Worm (Caenorhabditis elegans) whole organism, young adult: Measurements from ENCODE around the gene cdr-6.

Experiments used
- B0336.3 ChIP-seq: fragments of 200-800 bp; sonication (Bioruptor generic); IDR thresholded peaks from 2 replicates; pipeline ENCODE4 v1.3.6; 2022; ENCODE audit warnings: missing genetic modification characterization, missing compliant biosample characterization
- C06A6.2 ChIP-seq: fragments of 200-800 bp; sonication (Bioruptor generic); conservative IDR thresholded peaks from 2 replicates; pipeline ENCODE4 v1.3.6; 2022; ENCODE audit warnings: missing genetic modification characterization, missing compliant biosample characterization
- F10E7.11 ChIP-seq: sonication (generic microtip); optimal IDR thresholded peaks from 2 replicates; lab custom pipeline; 2017; ENCODE audit warnings: mild to moderate bottlenecking, missing genetic modification characterization, moderate library complexity, missing compliant biosample characterization
- cebp-1 ChIP-seq, 2 experiments: fragments of 200-800 bp in 1 of 2; sonication (Bioruptor generic) in 1 of 2; sonication (generic microtip) in 1 of 2; IDR thresholded peaks in 1 of 2; optimal IDR thresholded peaks in 1 of 2; 2 replicates each; pipeline versions ENCODE4 v1.3.6 to Lab custom; 2017 to 2022; ENCODE audit warnings: missing compliant biosample characterization in 2 of 2, missing genetic modification characterization in 2 of 2, mild to moderate bottlenecking in 1 of 2, missing genetic modification reagents in 1 of 2, moderate library complexity in 1 of 2
- egrh-3 ChIP-seq: fragments of 200-800 bp; sonication (Bioruptor generic); IDR thresholded peaks from 2 replicates; pipeline ENCODE4 v1.3.6; 2022; ENCODE audit warnings: missing genetic modification reagents, missing genetic modification characterization, missing compliant biosample characterization
- him-1 ChIP-seq: sonication (generic microtip); optimal IDR thresholded peaks from 2 replicates; lab custom pipeline; 2016; ENCODE audit warnings: missing genotype, missing genetic modification reagents, missing genetic modification characterization, missing compliant biosample characterization
- lin-26 ChIP-seq: fragments of 200-800 bp; sonication (Bioruptor generic); IDR thresholded peaks from 2 replicates; pipeline ENCODE4 v1.3.6; 2022; ENCODE audit warnings: missing genetic modification reagents, missing genetic modification characterization, missing compliant biosample characterization
- rcor-1 ChIP-seq: fragments of 200-800 bp; sonication (Bioruptor generic); IDR thresholded peaks from 2 replicates; pipeline ENCODE4 v1.3.6; 2022; ENCODE audit warnings: missing genetic modification reagents, missing genetic modification characterization, missing compliant biosample characterization
- unc-62 ChIP-seq: fragments of 150-350 bp; optimal IDR thresholded peaks from 2 replicates; lab custom pipeline; 2014; ENCODE audit warnings: missing biosample characterization, missing genetic modification reagents, missing genetic modification characterization
- zim-3 ChIP-seq: sonication (generic microtip); optimal IDR thresholded peaks from 2 replicates; lab custom pipeline; 2017; ENCODE audit warnings: mild to moderate bottlenecking, missing genetic modification characterization, moderate library complexity, missing compliant biosample characterization

DNA sequence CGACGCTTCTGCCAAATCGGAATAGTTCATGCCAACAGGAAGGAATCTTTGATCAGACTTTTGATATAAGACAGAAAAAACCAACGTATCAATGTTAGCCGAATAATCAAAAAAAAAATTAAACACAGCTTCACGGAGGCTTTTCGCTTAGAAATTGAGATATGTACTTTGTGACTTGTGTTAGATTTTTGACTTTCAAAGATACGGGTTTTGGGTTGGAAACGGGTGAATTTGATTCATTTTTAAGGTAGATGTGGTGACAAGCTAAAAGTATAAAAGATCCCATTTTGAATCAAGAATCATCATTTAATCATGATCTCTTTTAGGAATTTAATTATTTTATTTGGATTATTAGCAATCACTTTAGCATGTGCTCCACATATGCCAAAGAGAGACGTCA is 11.1 kb downstream of the cdr-6 start, which contains the start of gene K01D12.8:
- TF ChIP-seq F10E7.11 (tag; lab: Kevin White, UChicago) (no peak), C06A6.2 (no peak), cebp-1 (GFP tag; IDR thresholded peaks at IDR 0.05; lab: Robert Waterston, UW) (no peak), cebp-1 (tag; optimal IDR thresholded peaks at IDR 0.05; lab: Kevin White, UChicago) (no peak), B0336.3 (no peak), egrh-3 (GFP tag; lab: Robert Waterston, UW) (no peak), lin-26 (GFP tag; lab: Robert Waterston, UW) (no peak), rcor-1 (no peak), unc-62 (no peak), zim-3 (no peak), him-1 (tag; lab: Kevin White, UChicago) (no peak)
